Fruit fly (Drosophila melanogaster): Measurements from ENCODE around the gene CG5412.

DNA sequence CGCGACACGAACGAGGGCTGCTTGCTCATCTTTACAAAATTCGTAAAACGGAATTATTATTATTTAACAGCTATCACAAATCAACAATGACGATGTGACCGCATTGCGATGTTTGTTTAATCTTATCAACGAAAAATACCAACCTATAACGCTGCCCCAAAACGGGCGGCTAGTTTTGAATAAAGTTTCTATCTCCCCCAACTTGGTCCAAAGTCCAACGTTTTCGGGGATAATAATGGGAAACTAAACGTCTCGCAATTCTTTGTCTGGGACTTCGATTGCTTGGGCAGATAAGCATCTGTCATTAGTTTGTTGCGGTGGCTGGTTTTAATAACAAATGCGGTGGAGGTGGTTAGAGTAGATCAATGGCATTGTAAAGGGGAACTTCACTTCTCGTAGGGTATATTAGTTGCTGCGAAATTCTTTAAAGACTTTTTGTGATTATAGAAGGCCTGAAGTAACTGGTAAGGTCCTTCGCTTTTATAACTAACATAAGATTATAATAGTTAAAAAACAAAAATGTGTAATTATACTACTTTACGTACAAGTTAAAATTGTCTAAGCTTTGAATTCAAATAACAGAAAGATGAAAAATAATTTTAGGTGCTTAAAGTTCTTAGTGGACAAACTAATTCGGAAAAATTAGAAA lies 16.7 kb upstream of the CG5412 start, which contains the start of gene CG15922:
- TF ChIP-seq jing (GFP tag; optimal IDR thresholded peaks at IDR 0.05) (no peak), Atf3 (GFP tag; optimal IDR thresholded peaks at IDR 0.05) (no peak), zf30C (GFP tag; optimal IDR thresholded peaks at IDR 0.05) (no peak), Gug (GFP tag; IDR thresholded peaks at IDR 0.05) (no peak), Ssrp (tag; optimal IDR thresholded peaks at IDR 0.05) (peak; percentile 38), fd96Cb (tag; optimal IDR thresholded peaks at IDR 0.05) (no peak), nerfin-2 (GFP tag; IDR thresholded peaks at IDR 0.05; ENCODE audit: partially characterized antibody) (no peak), CG6791 (GFP tag; IDR thresholded peaks at IDR 0.05; ENCODE audit: partially characterized antibody) (no peak), hb (GFP tag; IDR thresholded peaks at IDR 0.05; ENCODE audit: partially characterized antibody) (no peak), CG12219 (GFP tag; optimal IDR thresholded peaks at IDR 0.05) (no peak), Dll (GFP tag; IDR thresholded peaks at IDR 0.05; ENCODE audit: partially characterized antibody) (no peak)

Measured in whole organism, embryonic.